Fruit fly (Drosophila melanogaster) whole organism, pupa: ENCODE data around the gene CG8661.

Experiments
- CG10348 ChIP-seq: fragments of 200-800 bp; sonication (Bioruptor generic); IDR thresholded peaks from 2 replicates; pipeline ENCODE4 v1.3.6; 2022; ENCODE audit warnings: missing biosample characterization, missing genetic modification characterization
- CG12605 ChIP-seq: fragments of 200-800 bp; sonication (Bioruptor generic); IDR thresholded peaks from 2 replicates; pipeline ENCODE4 v1.3.6; 2022; ENCODE audit warnings: missing biosample characterization, missing genetic modification characterization
- CG13204 ChIP-seq: fragments of 200-800 bp; sonication (Bioruptor generic); optimal IDR thresholded peaks from 2 replicates; lab custom pipeline; 2018; ENCODE audit warnings: missing biosample characterization, mild to moderate bottlenecking, missing genetic modification characterization, moderate library complexity
- CG14655 ChIP-seq: fragments of 200-800 bp; sonication (Bioruptor generic); optimal IDR thresholded peaks from 3 replicates; lab custom pipeline; 2017; ENCODE audit warnings: mild to moderate bottlenecking, missing biosample characterization, missing genetic modification reagents, missing genetic modification characterization
- CG15710 ChIP-seq: fragments of 200-800 bp; sonication (Bioruptor generic); optimal IDR thresholded peaks from 2 replicates; lab custom pipeline; 2018; ENCODE audit warnings: missing biosample characterization, mild to moderate bottlenecking, missing genetic modification characterization, moderate library complexity
- CG17806 ChIP-seq: fragments of 200-800 bp; sonication (Bioruptor generic); optimal IDR thresholded peaks from 2 replicates; lab custom pipeline; 2018; ENCODE audit warnings: missing biosample characterization, mild to moderate bottlenecking, missing genetic modification characterization, moderate library complexity
- CG32121 ChIP-seq: fragments of 200-800 bp; sonication (Bioruptor generic); IDR thresholded peaks from 2 replicates; pipeline ENCODE4 v1.3.6; 2022; ENCODE audit warnings: missing biosample characterization, missing genetic modification characterization
- CG34367 ChIP-seq: fragments of 200-800 bp; sonication (Bioruptor generic); optimal IDR thresholded peaks from 2 replicates; lab custom pipeline; 2018; ENCODE audit warnings: missing biosample characterization, mild to moderate bottlenecking, missing genetic modification characterization
- CG4496 ChIP-seq: fragments of 200-800 bp; sonication (Bioruptor generic); IDR thresholded peaks from 3 replicates; pipeline ENCODE4 v1.3.6; 2022; ENCODE audit warnings: missing biosample characterization, missing genetic modification characterization
- CG8159 ChIP-seq: fragments of 200-800 bp; sonication (Bioruptor generic); optimal IDR thresholded peaks from 3 replicates; lab custom pipeline; 2018; ENCODE audit warnings: missing biosample characterization, mild to moderate bottlenecking, missing genetic modification characterization, moderate library complexity
- CG8301 ChIP-seq: fragments of 200-800 bp; sonication (Bioruptor generic); optimal IDR thresholded peaks from 2 replicates; lab custom pipeline; 2018; ENCODE audit warnings: missing biosample characterization, mild to moderate bottlenecking, missing genetic modification characterization
- CG9948 ChIP-seq: fragments of 200-800 bp; sonication (Bioruptor generic); optimal IDR thresholded peaks from 2 replicates; lab custom pipeline; 2018; ENCODE audit warnings: missing biosample characterization, mild to moderate bottlenecking, missing genetic modification characterization, moderate library complexity
- D1 ChIP-seq: fragments of 200-800 bp; sonication (Bioruptor generic); optimal IDR thresholded peaks from 2 replicates; lab custom pipeline; 2018; ENCODE audit warnings: missing biosample characterization, mild to moderate bottlenecking, missing genetic modification characterization, moderate library complexity
- EcR ChIP-seq: fragments of 200-800 bp; sonication (Bioruptor generic); optimal IDR thresholded peaks from 3 replicates; lab custom pipeline; 2019; ENCODE audit warnings: missing biosample characterization, missing genetic modification characterization, mild to moderate bottlenecking, moderate library complexity, missing genetic modification reagents
- Ets98B ChIP-seq: fragments of 200-800 bp; sonication (Bioruptor generic); IDR thresholded peaks from 2 replicates; pipeline ENCODE4 v1.3.6; 2022; ENCODE audit warnings: missing biosample characterization, missing genetic modification characterization
- Pif1A ChIP-seq: fragments of 200-800 bp; sonication (Bioruptor generic); optimal IDR thresholded peaks from 3 replicates; lab custom pipeline; 2016; ENCODE audit warnings: missing biosample characterization, missing genetic modification characterization
- Pif1B ChIP-seq: fragments of 200-800 bp; sonication (Bioruptor generic); optimal IDR thresholded peaks from 3 replicates; lab custom pipeline; 2016; ENCODE audit warnings: missing biosample characterization, missing genetic modification characterization
- Snoo ChIP-seq: fragments of 200-800 bp; sonication (Bioruptor generic); optimal IDR thresholded peaks from 3 replicates; lab custom pipeline; 2017; ENCODE audit warnings: missing biosample characterization, mild to moderate bottlenecking, missing genetic modification characterization, inconsistent platforms
- fd96Ca ChIP-seq: fragments of 200-800 bp; sonication (Bioruptor generic); IDR thresholded peaks from 3 replicates; pipeline ENCODE4 v1.3.6; 2022; ENCODE audit warnings: missing biosample characterization, missing genetic modification characterization
- gl ChIP-seq: fragments of 200-800 bp; sonication (Bioruptor generic); optimal IDR thresholded peaks from 2 replicates; lab custom pipeline; 2018; ENCODE audit warnings: missing biosample characterization, mild to moderate bottlenecking, missing genetic modification characterization
- rn ChIP-seq: fragments of 200-800 bp; sonication (Bioruptor generic); IDR thresholded peaks from 2 replicates; pipeline ENCODE4 v1.3.6; 2022; ENCODE audit warnings: missing biosample characterization, missing genetic modification characterization

The CG8661 gene

dm6 chrX:17284400-17284799 is at the start of gene CG8661:
Gene CG8661, minus strand, starts transcription at chrX:17284500.
- TF ChIP-seq Snoo (no peak), CG8301 (no peak), D1 (no peak), gl (tag; lab: Kevin White, UChicago) (no peak), CG17806 (no peak), CG12605 (no peak), CG34367 (tag; lab: Kevin White, UChicago) (no peak), CG9948 (no peak), EcR (GFP tag; lab: Kevin White, UChicago) (no peak), CG10348 (GFP tag; lab: Robert Waterston, UW) (no peak), fd96Ca (GFP tag; lab: Robert Waterston, UW) (no peak), CG14655 (GFP tag; lab: Kevin White, UChicago) (no peak), CG15710 (tag; lab: Kevin White, UChicago) (no peak), CG13204 (GFP tag; lab: Kevin White, UChicago) (no peak), CG4496 (GFP tag; lab: Robert Waterston, UW) (no peak), CG32121 (GFP tag; lab: Robert Waterston, UW) (no peak), Ets98B (GFP tag; lab: Robert Waterston, UW) (no peak), Pif1A (GFP tag; lab: Kevin White, UChicago) (no peak), Pif1B (no peak)

dm6 chrX:17334101-17334500 is 49.8 kb upstream of the CG8661 start:
- TF ChIP-seq CG10348 (GFP tag; lab: Robert Waterston, UW) = no peak
- no peak for TF ChIP-seq Pif1A (GFP tag; lab: Kevin White, UChicago)
- TF ChIP-seq rn (GFP tag; lab: Robert Waterston, UW) = no peak
- TF ChIP-seq CG17806 = no peak
- no peak for TF ChIP-seq CG15710 (tag; lab: Kevin White, UChicago)
- TF ChIP-seq CG4496 (GFP tag; lab: Robert Waterston, UW) = no peak
- no peak for TF ChIP-seq CG9948
- no peak for TF ChIP-seq CG14655 (GFP tag; lab: Kevin White, UChicago)
- TF ChIP-seq Pif1B = no peak

dm6 chrX:17332390-17332789 is 48.1 kb upstream of the CG8661 start:
- TF ChIP-seq CG32121 (GFP tag; lab: Robert Waterston, UW) (no peak), CG9948 (peak; percentile 54), CG34367 (tag; lab: Kevin White, UChicago) (peak; percentile 7), Pif1A (GFP tag; lab: Kevin White, UChicago) (peak; percentile 12), Snoo (peak; percentile 11), EcR (GFP tag; lab: Kevin White, UChicago) (no peak), CG17806 (peak; percentile 38), CG14655 (GFP tag; lab: Kevin White, UChicago) (peak; percentile 66), CG8159 (tag; lab: Kevin White, UChicago) (peak; percentile 63), CG15710 (tag; lab: Kevin White, UChicago) (peak; percentile 48), Ets98B (GFP tag; lab: Robert Waterston, UW) (no peak), CG8301 (peak; percentile 11)

dm6 chrX:17330678-17331261 is 46.5 kb upstream of the CG8661 start:
- no peak for TF ChIP-seq CG17806
- no peak for TF ChIP-seq Ets98B (GFP tag; lab: Robert Waterston, UW)
- no peak for TF ChIP-seq CG8301
- no peak for TF ChIP-seq D1
- TF ChIP-seq CG32121 (GFP tag; lab: Robert Waterston, UW) = no peak
- TF ChIP-seq rn (GFP tag; lab: Robert Waterston, UW) = no peak
- no peak for TF ChIP-seq EcR (GFP tag; lab: Kevin White, UChicago)
- no peak for TF ChIP-seq Pif1B

- no peak for TF ChIP-seq Pif1A (GFP tag; lab: Kevin White, UChicago)
- TF ChIP-seq CG14655 (GFP tag; lab: Kevin White, UChicago) = no peak
- TF ChIP-seq Ets98B (GFP tag; lab: Robert Waterston, UW) = no peak
- no peak for TF ChIP-seq CG32121 (GFP tag; lab: Robert Waterston, UW)
- peak; percentile 46 for TF ChIP-seq CG8159 (tag; lab: Kevin White, UChicago)
- no peak for TF ChIP-seq CG10348 (GFP tag; lab: Robert Waterston, UW)
- no peak for TF ChIP-seq CG4496 (GFP tag; lab: Robert Waterston, UW)
- no peak for TF ChIP-seq D1
- peak; percentile 31 for TF ChIP-seq EcR (GFP tag; lab: Kevin White, UChicago)
- peak; percentile 33 for TF ChIP-seq CG15710 (tag; lab: Kevin White, UChicago)
- no peak for TF ChIP-seq CG8301
- peak; percentile 30 for TF ChIP-seq CG17806
- TF ChIP-seq CG12605 = no peak
- TF ChIP-seq Snoo = no peak
- no peak for TF ChIP-seq gl (tag; lab: Kevin White, UChicago)
- TF ChIP-seq CG13204 (GFP tag; lab: Kevin White, UChicago) = no peak
- no peak for TF ChIP-seq Pif1B
- TF ChIP-seq rn (GFP tag; lab: Robert Waterston, UW) = no peak
- peak; percentile 42 for TF ChIP-seq CG9948
- no peak for TF ChIP-seq fd96Ca (GFP tag; lab: Robert Waterston, UW)
- TF ChIP-seq CG34367 (tag; lab: Kevin White, UChicago) = peak; percentile 27
Observed at dm6 chrX:17329933-17330674, 45.8 kb upstream of the CG8661 start.

dm6 chrX:17322852-17323251 is 38.6 kb upstream of the CG8661 start:
- no peak for TF ChIP-seq CG9948
- no peak for TF ChIP-seq CG13204 (GFP tag; lab: Kevin White, UChicago)
- TF ChIP-seq gl (tag; lab: Kevin White, UChicago) = no peak
- TF ChIP-seq CG8301 = no peak
- no peak for TF ChIP-seq CG32121 (GFP tag; lab: Robert Waterston, UW)
- TF ChIP-seq CG4496 (GFP tag; lab: Robert Waterston, UW) = no peak
- no peak for TF ChIP-seq rn (GFP tag; lab: Robert Waterston, UW)
- no peak for TF ChIP-seq Snoo
- TF ChIP-seq Ets98B (GFP tag; lab: Robert Waterston, UW) = no peak
- TF ChIP-seq CG17806 = no peak
- TF ChIP-seq CG12605 = no peak
- TF ChIP-seq D1 = no peak
- no peak for TF ChIP-seq CG14655 (GFP tag; lab: Kevin White, UChicago)
- no peak for TF ChIP-seq EcR (GFP tag; lab: Kevin White, UChicago)
- no peak for TF ChIP-seq CG34367 (tag; lab: Kevin White, UChicago)
- TF ChIP-seq Pif1A (GFP tag; lab: Kevin White, UChicago) = no peak
- TF ChIP-seq CG10348 (GFP tag; lab: Robert Waterston, UW) = no peak
- TF ChIP-seq fd96Ca (GFP tag; lab: Robert Waterston, UW) = no peak
- no peak for TF ChIP-seq Pif1B
